Worm (Caenorhabditis elegans) whole organism, L3 larva: ENCODE results near the gene T23B7.3.

Experiments
- R02D3.7 ChIP-seq: fragments of 150-350 bp; optimal IDR thresholded peaks from 2 replicates; lab custom pipeline; 2014; ENCODE audit warnings: missing biosample characterization, missing genetic modification characterization
- ZK546.5 ChIP-seq: sonication (generic microtip); optimal IDR thresholded peaks from 2 replicates; lab custom pipeline; 2017; ENCODE audit warnings: missing biosample characterization, missing genetic modification characterization
- aly-2 ChIP-seq: fragments of 150-350 bp; optimal IDR thresholded peaks from 2 replicates; lab custom pipeline; 2014; ENCODE audit warnings: missing biosample characterization, missing genetic modification characterization
- ama-1 ChIP-seq: fragments of 150-350 bp; optimal IDR thresholded peaks from 2 replicates; lab custom pipeline; 2018
- ceh-16 ChIP-seq: sonication (generic microtip); optimal IDR thresholded peaks from 2 replicates; lab custom pipeline; 2017; ENCODE audit warnings: missing biosample characterization, missing genetic modification characterization
- ceh-28 ChIP-seq: fragments of 150-350 bp; optimal IDR thresholded peaks from 2 replicates; lab custom pipeline; 2014; ENCODE audit warnings: missing biosample characterization, missing genetic modification reagents, missing genetic modification characterization
- ceh-9 ChIP-seq: sonication (generic microtip); optimal IDR thresholded peaks from 2 replicates; lab custom pipeline; 2018; ENCODE audit warnings: missing biosample characterization, missing genetic modification characterization
- daf-12 ChIP-seq: fragments of 150-350 bp; optimal IDR thresholded peaks from 2 replicates; lab custom pipeline; 2014; ENCODE audit warnings: missing biosample characterization, missing genetic modification reagents, missing genetic modification characterization
- elt-1 ChIP-seq: fragments of 150-350 bp; optimal IDR thresholded peaks from 2 replicates; lab custom pipeline; 2014; ENCODE audit warnings: missing biosample characterization, missing genetic modification characterization
- elt-2 ChIP-seq: sonication (generic microtip); optimal IDR thresholded peaks from 2 replicates; lab custom pipeline; 2016; ENCODE audit warnings: missing genetic modification reagents, mild to moderate bottlenecking, missing genetic modification characterization, missing compliant biosample characterization
- elt-3 ChIP-seq, 3 experiments: fragments of 150-350 bp in 1 of 3; sonication (generic microtip) in 2 of 3; optimal IDR thresholded peaks; 2 replicates in 2 of 3; 4 replicates in 1 of 3; lab custom pipeline; 2014 to 2017; ENCODE audit warnings: missing biosample characterization in 3 of 3, missing genetic modification characterization in 3 of 3
- eor-1 ChIP-seq, 2 experiments: fragments of 150-350 bp; optimal IDR thresholded peaks; 2 replicates each; lab custom pipeline; 2014 to 2018; ENCODE audit warnings: missing biosample characterization in 2 of 2, missing genetic modification characterization in 2 of 2
- fkh-10 ChIP-seq: sonication (generic microtip); optimal IDR thresholded peaks from 2 replicates; lab custom pipeline; 2017; ENCODE audit warnings: missing biosample characterization, missing genetic modification reagents, missing genetic modification characterization
- fkh-2 ChIP-seq: fragments of 150-350 bp; optimal IDR thresholded peaks from 2 replicates; lab custom pipeline; 2014; ENCODE audit warnings: missing biosample characterization, missing genetic modification reagents, missing genetic modification characterization
- fos-1 ChIP-seq: fragments of 150-350 bp; optimal IDR thresholded peaks from 2 replicates; lab custom pipeline; 2014; ENCODE audit warnings: missing biosample characterization, missing genetic modification characterization
- hmg-11 ChIP-seq: sonication (generic microtip); optimal IDR thresholded peaks from 2 replicates; lab custom pipeline; 2016; ENCODE audit warnings: missing genetic modification characterization, missing compliant biosample characterization
- jun-1 ChIP-seq: fragments of 150-350 bp; optimal IDR thresholded peaks from 2 replicates; lab custom pipeline; 2014; ENCODE audit warnings: missing biosample characterization, missing genetic modification reagents, missing genetic modification characterization
- lin-15B ChIP-seq: fragments of 150-350 bp; optimal IDR thresholded peaks from 2 replicates; lab custom pipeline; 2014; ENCODE audit warnings: missing biosample characterization, missing genetic modification characterization
- lin-39 ChIP-seq: fragments of 150-350 bp; optimal IDR thresholded peaks from 2 replicates; lab custom pipeline; 2018; ENCODE audit warnings: missing biosample characterization, missing genetic modification reagents, missing genetic modification characterization
- lsy-12 ChIP-seq: sonication (generic microtip); optimal IDR thresholded peaks from 2 replicates; lab custom pipeline; 2016; ENCODE audit warnings: mild to moderate bottlenecking, missing genetic modification characterization, missing compliant biosample characterization
- mml-1 ChIP-seq: fragments of 150-350 bp; sonication (generic microtip); optimal IDR thresholded peaks from 3 replicates; lab custom pipeline; 2014; ENCODE audit warnings: missing biosample characterization, missing genetic modification characterization
- nfya-1 ChIP-seq: sonication (generic microtip); optimal IDR thresholded peaks from 2 replicates; lab custom pipeline; 2017; ENCODE audit warnings: missing genetic modification characterization, mild to moderate bottlenecking, missing compliant biosample characterization, antibody characterized with exemption, moderate library complexity; ENCODE audit not compliant: insufficient read depth
- nhr-11 ChIP-seq: fragments of 150-350 bp; optimal IDR thresholded peaks from 2 replicates; lab custom pipeline; 2014; ENCODE audit warnings: missing biosample characterization, missing genetic modification characterization
- nhr-12 ChIP-seq: fragments of 150-350 bp; optimal IDR thresholded peaks from 2 replicates; lab custom pipeline; 2014; ENCODE audit warnings: missing biosample characterization, missing genetic modification characterization
- nhr-23 ChIP-seq: fragments of 150-350 bp; optimal IDR thresholded peaks from 2 replicates; lab custom pipeline; 2014; ENCODE audit warnings: missing biosample characterization, missing genetic modification reagents, missing genetic modification characterization
- nhr-237 ChIP-seq: fragments of 150-350 bp; optimal IDR thresholded peaks from 2 replicates; lab custom pipeline; 2014; ENCODE audit warnings: missing biosample characterization, missing genetic modification characterization
- nhr-25 ChIP-seq: sonication (generic microtip); optimal IDR thresholded peaks from 2 replicates; lab custom pipeline; 2017; ENCODE audit warnings: missing biosample characterization, missing genetic modification characterization
- nhr-43 ChIP-seq: sonication (generic microtip); optimal IDR thresholded peaks from 2 replicates; lab custom pipeline; 2016; ENCODE audit warnings: mild to moderate bottlenecking, missing genetic modification characterization, missing compliant biosample characterization; ENCODE audit not compliant: poor library complexity, severe bottlenecking
- nhr-67 ChIP-seq: fragments of 150-350 bp; optimal IDR thresholded peaks from 2 replicates; lab custom pipeline; 2014; ENCODE audit warnings: missing biosample characterization, missing genetic modification characterization
- nhr-76 ChIP-seq: fragments of 150-350 bp; sonication (generic microtip); optimal IDR thresholded peaks from 5 replicates; lab custom pipeline; 2014; ENCODE audit warnings: missing biosample characterization, missing genetic modification characterization
- pha-4 ChIP-seq: fragments of 150-350 bp; optimal IDR thresholded peaks from 2 replicates; lab custom pipeline; 2014; ENCODE audit warnings: missing biosample characterization, missing genetic modification reagents, missing genetic modification characterization
- pqm-1 ChIP-seq: fragments of 150-350 bp; optimal IDR thresholded peaks from 2 replicates; lab custom pipeline; 2017; ENCODE audit warnings: missing biosample characterization, missing genetic modification characterization, inconsistent platforms
- skn-1 ChIP-seq: fragments of 150-350 bp; optimal IDR thresholded peaks from 2 replicates; lab custom pipeline; 2014; ENCODE audit warnings: missing biosample characterization, missing genetic modification characterization
- snpc-4 ChIP-seq: fragments of 150-350 bp; optimal IDR thresholded peaks from 2 replicates; lab custom pipeline; 2014; ENCODE audit warnings: missing biosample characterization, missing genetic modification characterization
- tbx-2 ChIP-seq: sonication (generic microtip); optimal IDR thresholded peaks from 2 replicates; lab custom pipeline; 2016; ENCODE audit warnings: mild to moderate bottlenecking, missing genetic modification characterization, missing compliant biosample characterization
- unc-39 ChIP-seq: sonication (generic microtip); optimal IDR thresholded peaks from 4 replicates; lab custom pipeline; 2017; ENCODE audit warnings: missing biosample characterization, missing genetic modification characterization
- unc-62 ChIP-seq: fragments of 150-350 bp; sonication (generic microtip); optimal IDR thresholded peaks from 4 replicates; lab custom pipeline; 2014; ENCODE audit warnings: missing biosample characterization, missing genetic modification reagents, missing genetic modification characterization
- zag-1 ChIP-seq: fragments of 150-350 bp; optimal IDR thresholded peaks from 2 replicates; lab custom pipeline; 2014; ENCODE audit warnings: missing biosample characterization, missing genetic modification characterization
- ztf-4 ChIP-seq: fragments of 150-350 bp; optimal IDR thresholded peaks from 2 replicates; lab custom pipeline; 2014; ENCODE audit warnings: missing biosample characterization, missing genetic modification characterization

Gene T23B7.3

DNA sequence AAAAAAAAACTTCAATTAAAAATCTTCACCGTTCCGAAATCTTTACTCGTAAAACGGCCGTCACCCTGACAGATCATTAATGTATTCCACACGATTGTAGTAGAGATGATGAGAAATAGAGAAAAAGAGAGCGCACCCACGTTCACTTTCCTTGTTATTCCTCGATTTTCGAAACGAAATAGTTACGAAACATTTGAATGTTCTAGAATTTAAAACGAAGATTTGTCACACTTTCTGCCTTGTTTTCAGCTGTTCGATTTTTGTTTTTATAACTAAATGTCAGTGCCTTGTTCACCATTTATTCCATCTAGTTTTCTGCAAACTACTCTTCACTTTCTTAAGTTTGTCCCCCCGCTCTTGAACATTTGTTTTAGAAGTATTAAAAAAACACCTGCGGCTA, 4.8 kb downstream of the T23B7.3 start:
- TF ChIP-seq nhr-11 (no peak), daf-12 (tag; lab: Kevin White, UChicago) (no peak), fkh-2 (tag; lab: Kevin White, UChicago) (no peak), ceh-28 (tag; lab: Kevin White, UChicago) (no peak), elt-2 (no peak), eor-1 (tag; optimal IDR thresholded peaks at IDR 0.05; lab: Kevin White, UChicago) (no peak), R02D3.7 (tag; lab: Kevin White, UChicago) (no peak), jun-1 (tag; lab: Kevin White, UChicago) (no peak), skn-1 (tag; lab: Kevin White, UChicago) (no peak), nhr-43 (tag; lab: Kevin White, UChicago) (no peak), lin-39 (tag; lab: Kevin White, UChicago) (no peak), ama-1 (lab: Kevin White, UChicago) (no peak)

DNA sequence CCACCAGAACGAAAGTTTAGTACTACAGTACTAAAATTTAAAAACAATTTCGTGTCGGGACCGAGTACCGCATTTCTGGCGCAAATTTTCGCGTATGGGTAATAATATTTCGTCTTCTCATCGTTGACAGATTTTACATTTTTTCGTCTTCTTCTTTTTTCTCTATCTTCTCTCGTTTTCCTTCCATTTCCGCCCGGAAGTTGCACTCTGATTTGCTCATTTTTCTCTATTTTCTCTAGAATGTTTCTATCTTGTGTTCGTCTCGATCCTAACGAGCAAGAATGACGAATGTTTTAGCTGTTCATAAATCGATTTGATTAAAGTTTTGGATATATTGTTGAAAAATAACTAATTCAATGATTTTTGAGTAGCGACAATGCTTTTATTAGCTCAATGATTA, 5.5 kb downstream of the T23B7.3 start:
- TF ChIP-seq fos-1 (tag; lab: Kevin White, UChicago) (no peak), lin-15B (peak; percentile 2), fkh-10 (GFP tag; lab: Kevin White, UChicago) (no peak), jun-1 (tag; lab: Kevin White, UChicago) (no peak), eor-1 (tag; optimal IDR thresholded peaks at IDR 0.05; lab: Kevin White, UChicago) (no peak), ZK546.5 (tag; lab: Kevin White, UChicago) (no peak), elt-3 (tag; optimal IDR thresholded peaks at IDR 0.05; lab: Kevin White, UChicago) (no peak), nfya-1 (tag; lab: Kevin White, UChicago) (peak; percentile 41), zag-1 (tag; lab: Kevin White, UChicago) (no peak), snpc-4 (tag; lab: Kevin White, UChicago) (peak; percentile 7), pqm-1 (tag; lab: Kevin White, UChicago) (no peak)

DNA sequence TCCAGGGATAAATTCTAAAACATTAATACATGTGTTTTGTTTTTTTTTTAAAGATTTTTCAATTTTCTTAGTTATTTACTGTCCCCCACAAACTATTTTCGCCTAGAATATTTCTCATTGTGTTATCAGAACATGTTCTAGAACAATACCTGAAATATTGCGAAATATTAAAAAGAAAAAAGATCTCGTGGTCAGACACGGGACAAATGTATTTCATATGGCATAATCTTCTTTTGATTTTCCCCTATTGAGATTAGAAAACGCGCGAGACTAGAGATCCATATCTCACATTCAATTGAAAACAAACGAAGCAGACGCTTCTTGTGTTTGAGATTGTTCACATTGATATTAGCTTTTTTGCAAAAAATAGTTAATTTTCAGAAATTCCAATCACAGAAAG, 6.1 kb downstream of the T23B7.3 start:
- TF ChIP-seq nhr-25 (tag; lab: Kevin White, UChicago) (peak; percentile 54), skn-1 (tag; lab: Kevin White, UChicago) (no peak), nfya-1 (tag; lab: Kevin White, UChicago) (no peak), lin-39 (tag; lab: Kevin White, UChicago) (no peak), ztf-4 (tag; lab: Kevin White, UChicago) (no peak), lin-15B (no peak), fkh-2 (tag; lab: Kevin White, UChicago) (no peak), ceh-28 (tag; lab: Kevin White, UChicago) (no peak), elt-1 (tag; lab: Kevin White, UChicago) (peak; percentile 90), nhr-76 (tag; lab: Kevin White, UChicago) (no peak), unc-39 (tag; lab: Kevin White, UChicago) (no peak), nhr-237 (tag; lab: Kevin White, UChicago) (no peak), jun-1 (tag; lab: Kevin White, UChicago) (peak; percentile 10), snpc-4 (tag; lab: Kevin White, UChicago) (no peak), ama-1 (lab: Kevin White, UChicago) (no peak), ZK546.5 (tag; lab: Kevin White, UChicago) (no peak), pha-4 (tag; lab: Kevin White, UChicago) (peak; percentile 1), zag-1 (tag; lab: Kevin White, UChicago) (no peak), ceh-9 (tag; lab: Kevin White, UChicago) (no peak), unc-62 (no peak), fos-1 (tag; lab: Kevin White, UChicago) (no peak), ceh-16 (no peak), elt-2 (peak; percentile 36), tbx-2 (no peak), aly-2 (tag; lab: Kevin White, UChicago) (no peak), fkh-10 (GFP tag; lab: Kevin White, UChicago) (no peak), nhr-67 (tag; lab: Kevin White, UChicago) (no peak), nhr-23 (tag; lab: Kevin White, UChicago) (peak; percentile 40), nhr-11 (no peak)

DNA sequence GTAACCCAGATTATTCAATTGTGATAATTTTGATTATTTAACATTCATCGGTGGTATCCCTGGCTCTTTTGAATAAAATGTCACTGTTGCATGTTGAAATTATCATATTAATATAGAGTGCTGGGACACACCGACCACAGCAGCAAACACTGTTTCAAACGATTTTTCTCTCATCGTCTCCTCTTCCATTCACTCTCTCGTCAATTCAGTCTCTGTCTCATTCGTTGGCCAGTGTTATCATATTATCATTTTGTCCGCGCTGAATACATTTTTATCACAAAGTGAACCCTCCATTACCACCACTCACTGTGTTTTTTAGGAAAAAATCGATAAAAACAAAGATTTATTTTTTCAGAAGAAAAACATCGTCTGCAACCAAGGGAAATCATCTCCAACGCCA, 7.1 kb downstream of the T23B7.3 start:
- TF ChIP-seq skn-1 (tag; lab: Kevin White, UChicago) (no peak), mml-1 (tag; lab: Kevin White, UChicago) (no peak), nhr-12 (tag; lab: Kevin White, UChicago) (no peak), nfya-1 (tag; lab: Kevin White, UChicago) (peak; percentile 26), zag-1 (tag; lab: Kevin White, UChicago) (no peak), ceh-28 (tag; lab: Kevin White, UChicago) (peak; percentile 10), elt-2 (peak; percentile 96), nhr-25 (tag; lab: Kevin White, UChicago) (peak; percentile 23), lsy-12 (peak; percentile 36), hmg-11 (tag; lab: Kevin White, UChicago) (no peak), pqm-1 (tag; lab: Kevin White, UChicago) (peak; percentile 25), ama-1 (lab: Kevin White, UChicago) (peak; percentile 69), pha-4 (tag; lab: Kevin White, UChicago) (peak; percentile 4)
